Worm (Caenorhabditis elegans): Measurements from ENCODE around the gene T28D6.7.

The T28D6.7 gene

DNA sequence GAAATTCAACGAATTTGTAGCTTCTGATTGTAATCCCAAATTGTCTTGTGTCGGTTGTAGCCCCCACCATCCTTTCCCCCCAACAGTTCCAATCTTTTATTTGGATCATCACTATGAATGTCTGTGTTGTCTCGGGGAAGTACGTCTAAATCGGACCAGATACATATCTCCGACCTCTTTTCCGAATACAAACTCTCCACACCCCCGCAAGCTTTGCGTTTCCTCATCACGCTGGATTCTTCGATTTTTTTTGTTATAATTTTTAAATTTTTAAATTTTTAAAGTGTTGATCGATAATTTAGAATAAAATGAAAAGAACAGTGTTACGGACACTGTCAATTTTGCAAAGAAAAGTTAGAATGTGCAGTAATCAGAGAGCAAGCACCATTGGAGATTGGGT, 35.6 kb upstream of the T28D6.7 start, which contains the start of gene subs-4:
Gene subs-4 (plus strand): TSS at position 301 of the 400 bp plus-strand sequence.
- TF ChIP-seq ceh-6 (GFP tag; optimal IDR thresholded peaks at IDR 0.05) (no peak), pat-9 (tag; optimal IDR thresholded peaks at IDR 0.05) (no peak), odd-2 (tag; optimal IDR thresholded peaks at IDR 0.05) (no peak), unc-42 (tag; optimal IDR thresholded peaks at IDR 0.05) (no peak), C38D4.7 (GFP tag; optimal IDR thresholded peaks at IDR 0.05) (no peak), pha-2 (tag; optimal IDR thresholded peaks at IDR 0.05) (no peak), elt-4 (tag; optimal IDR thresholded peaks at IDR 0.05) (no peak), Y22D7AL.16 (tag; optimal IDR thresholded peaks at IDR 0.05) (no peak), ahr-1 (tag; optimal IDR thresholded peaks at IDR 0.05) (no peak), ceh-24 (tag; optimal IDR thresholded peaks at IDR 0.05) (no peak), sox-4 (tag; optimal IDR thresholded peaks at IDR 0.05) (no peak), fkh-6 (tag; optimal IDR thresholded peaks at IDR 0.05) (no peak), ama-1 (optimal IDR thresholded peaks at IDR 0.05) (no peak), syd-9 (tag; optimal IDR thresholded peaks at IDR 0.05) (no peak), T23F11.4 (GFP tag; optimal IDR thresholded peaks at IDR 0.05) (no peak), zip-5 (tag; optimal IDR thresholded peaks at IDR 0.05) (no peak), unc-86 (tag; optimal IDR thresholded peaks at IDR 0.05) (no peak), che-1 (tag; optimal IDR thresholded peaks at IDR 0.05) (no peak), ceh-48 (tag; optimal IDR thresholded peaks at IDR 0.05) (no peak)

ce11 chrIII:11380555-11380954, 34.3 kb upstream of the T28D6.7 start:
- TF ChIP-seq rnt-1 (tag; optimal IDR thresholded peaks at IDR 0.05) (peak; percentile 30), pha-4 (tag; optimal IDR thresholded peaks at IDR 0.05) (no peak), nfya-1 (tag; optimal IDR thresholded peaks at IDR 0.05) (peak; percentile 14), pat-9 (tag; optimal IDR thresholded peaks at IDR 0.05) (peak; percentile 13)

- TF ChIP-seq gmeb-2 (tag; optimal IDR thresholded peaks at IDR 0.05) (no peak), ceh-34 (tag; optimal IDR thresholded peaks at IDR 0.05) (no peak), madf-2 (tag; optimal IDR thresholded peaks at IDR 0.05) (no peak), sox-4 (tag; optimal IDR thresholded peaks at IDR 0.05) (no peak), nhr-11 (tag; optimal IDR thresholded peaks at IDR 0.05) (no peak), K09A11.1 (tag; optimal IDR thresholded peaks at IDR 0.05; ENCODE audit: insufficient read depth) (no peak), odd-2 (tag; optimal IDR thresholded peaks at IDR 0.05) (no peak), dmd-4 (tag; optimal IDR thresholded peaks at IDR 0.05; ENCODE audit: borderline replicate concordance) (no peak)
Observed at ce11 chrIII:11378910-11379309, 32.6 kb upstream of the T28D6.7 start.

ce11 chrIII:11378450-11378849, 32.2 kb upstream of the T28D6.7 start:
- no peak for TF ChIP-seq pqm-1 (tag; optimal IDR thresholded peaks at IDR 0.05)
- no peak for TF ChIP-seq fkh-10 (GFP tag; optimal IDR thresholded peaks at IDR 0.05)
- no peak for TF ChIP-seq che-1 (tag; optimal IDR thresholded peaks at IDR 0.05)
- no peak for TF ChIP-seq nhr-232 (tag; optimal IDR thresholded peaks at IDR 0.05)
- no peak for TF ChIP-seq fkh-6 (tag; optimal IDR thresholded peaks at IDR 0.05)
- no peak for TF ChIP-seq hlh-30 (tag; optimal IDR thresholded peaks at IDR 0.05; ENCODE audit: insufficient read depth)
- no peak for TF ChIP-seq npax-4 (tag; optimal IDR thresholded peaks at IDR 0.05)
- TF ChIP-seq hlh-13 (GFP tag; optimal IDR thresholded peaks at IDR 0.05) = no peak

DNA sequence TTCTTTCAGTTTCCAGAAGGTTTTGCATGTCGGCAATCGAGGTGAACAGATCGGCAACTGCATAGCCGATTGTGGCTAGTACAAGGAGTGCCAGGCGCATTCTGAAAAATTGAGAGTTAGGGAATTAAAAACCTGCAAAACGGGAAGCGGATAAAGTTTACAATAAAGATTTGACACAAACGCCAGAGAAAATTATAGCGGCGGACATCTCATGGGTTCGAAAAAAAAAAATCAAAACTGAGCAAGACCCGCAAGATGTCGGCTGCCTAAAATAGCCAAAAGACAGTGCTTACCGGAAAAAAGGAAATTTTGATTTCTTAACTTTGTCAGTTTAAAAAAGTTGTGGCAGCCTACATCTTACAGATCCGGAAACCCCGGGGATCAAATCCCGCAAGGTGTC, 31.6 kb upstream of the T28D6.7 start, which contains the start of gene dpy-18:
Gene dpy-18 (minus strand): TSS at position 101 of the 400 bp plus-strand sequence.
- no peak for TF ChIP-seq ceh-30 (tag; optimal IDR thresholded peaks at IDR 0.05)
- TF ChIP-seq Y22D7AL.16 (tag; optimal IDR thresholded peaks at IDR 0.05) = no peak
- TF ChIP-seq ttx-3 (tag; optimal IDR thresholded peaks at IDR 0.05) = no peak

Measured in whole organism, late embryonic.